Worm (Caenorhabditis elegans) whole organism, L1 larva: ENCODE data around the gene lat-1.

Experiments
- ama-1 ChIP-seq: fragments of 150-350 bp; optimal IDR thresholded peaks from 2 replicates; lab custom pipeline; 2014
- ces-1 ChIP-seq: fragments of 150-350 bp; optimal IDR thresholded peaks from 2 replicates; lab custom pipeline; 2014; ENCODE audit warnings: missing biosample characterization, missing genetic modification reagents, missing genetic modification characterization
- dpl-1 ChIP-seq, 3 experiments: fragments of 150-350 bp in 2 of 3; sonication (generic microtip) in 1 of 3; optimal IDR thresholded peaks; 2 replicates each; lab custom pipeline; 2014 to 2017; ENCODE audit warnings: missing biosample characterization in 3 of 3, missing genetic modification characterization in 3 of 3, missing genetic modification reagents in 3 of 3
- egl-27 ChIP-seq, 2 experiments: fragments of 150-350 bp in 1 of 2; sonication (generic microtip); optimal IDR thresholded peaks; 3 replicates each; lab custom pipeline; 2017 to 2018; ENCODE audit warnings: missing biosample characterization in 2 of 2, missing genetic modification characterization in 2 of 2, missing genetic modification reagents in 2 of 2
- fkh-10 ChIP-seq: sonication (generic microtip); optimal IDR thresholded peaks from 2 replicates; lab custom pipeline; 2017; ENCODE audit warnings: missing biosample characterization, missing genetic modification reagents, missing genetic modification characterization
- nhr-19 ChIP-seq: fragments of 200-800 bp; sonication (Bioruptor generic); conservative IDR thresholded peaks from 2 replicates; pipeline ENCODE4 v1.3.6; 2022; ENCODE audit warnings: missing genetic modification characterization, missing compliant biosample characterization

DNA sequence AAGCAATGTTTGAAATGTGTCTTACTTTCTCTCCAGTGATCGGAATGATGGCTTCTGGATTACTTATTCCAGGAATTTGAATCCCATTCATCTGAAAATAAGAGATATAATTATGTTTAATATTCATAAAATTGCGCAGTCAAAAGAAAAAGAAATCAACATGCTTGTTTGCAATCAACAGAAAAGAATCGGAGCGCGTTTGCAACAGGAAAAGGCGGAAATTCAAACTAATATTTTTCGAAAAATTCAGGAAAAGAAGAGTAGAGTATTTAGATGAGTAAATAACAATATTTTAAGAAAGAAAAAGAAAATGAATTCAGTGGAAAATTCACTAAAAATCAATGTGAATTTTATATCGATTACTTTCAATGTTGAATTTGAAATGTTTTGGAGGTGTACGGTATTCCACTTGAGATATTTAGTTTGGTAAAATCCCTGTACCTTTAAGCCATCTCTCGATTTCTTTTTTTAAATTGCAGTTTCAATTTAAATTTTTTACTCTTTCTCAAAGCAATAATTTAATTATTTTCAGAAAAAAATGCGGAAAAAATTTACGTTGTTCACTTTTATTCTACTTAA, 43.8 kb downstream of the lat-1 start, which contains the start of the genes set-17 and T21B10.4:
- TF ChIP-seq dpl-1 (GFP tag; optimal IDR thresholded peaks at IDR 0.05; lab: Kevin White, UChicago) (peak; percentile 72 to 90 (median 85)), fkh-10 (GFP tag; lab: Kevin White, UChicago) (no peak), ama-1 (lab: Kevin White, UChicago) (no peak), egl-27 (tag; optimal IDR thresholded peaks at IDR 0.05; lab: Kevin White, UChicago) (no peak), ces-1 (GFP tag; lab: Kevin White, UChicago) (no peak), nhr-19 (no peak)
